Worm (Caenorhabditis elegans): ENCODE data around the gene uso-1.

The uso-1 gene

ce11 chrIV:13398728-13399127 lies 55.9 kb downstream of the uso-1 start, which contains the start of gene Y62E10A.13:
Gene Y62E10A.13, minus strand, starts transcription at chrIV:13399053.
- no peak for TF ChIP-seq nhr-237 (tag; optimal IDR thresholded peaks at IDR 0.05)
- TF ChIP-seq R02D3.7 (tag; optimal IDR thresholded peaks at IDR 0.05): no peak
- TF ChIP-seq nhr-67 (tag; optimal IDR thresholded peaks at IDR 0.05): no peak
- TF ChIP-seq egl-27 (tag; optimal IDR thresholded peaks at IDR 0.05): no peak
- no peak for TF ChIP-seq nhr-77 (tag; optimal IDR thresholded peaks at IDR 0.05)
- no peak for TF ChIP-seq ZK546.5 (tag; optimal IDR thresholded peaks at IDR 0.05)

DNA sequence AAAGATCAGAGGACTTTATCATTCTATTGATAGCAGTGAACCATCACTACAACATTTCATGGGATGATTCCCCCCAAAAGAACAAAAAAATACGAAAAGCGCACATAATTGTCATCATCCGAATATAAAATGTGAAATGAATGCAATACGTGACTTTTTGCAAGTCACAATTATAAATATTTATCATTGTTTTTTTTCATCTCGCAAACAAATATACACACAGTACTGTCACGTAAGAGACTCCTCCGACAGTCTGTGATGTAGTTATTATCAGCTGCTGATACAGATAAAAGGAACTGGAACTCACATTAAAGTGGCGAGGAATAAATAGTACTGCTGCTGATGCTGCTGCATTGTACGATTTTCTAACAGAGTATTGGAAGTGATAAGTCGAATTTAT lies 58.2 kb downstream of the uso-1 start:
- TF ChIP-seq pha-4 (tag; optimal IDR thresholded peaks at IDR 0.05) (peak; percentile 78), nhr-67 (tag; optimal IDR thresholded peaks at IDR 0.05) (no peak), ztf-11 (tag; optimal IDR thresholded peaks at IDR 0.05) (no peak), R02D3.7 (tag; optimal IDR thresholded peaks at IDR 0.05) (no peak), unc-39 (tag; optimal IDR thresholded peaks at IDR 0.05) (no peak), hmg-11 (tag; optimal IDR thresholded peaks at IDR 0.05) (no peak), nfya-1 (tag; optimal IDR thresholded peaks at IDR 0.05; ENCODE audit: insufficient read depth) (no peak), nhr-76 (tag; optimal IDR thresholded peaks at IDR 0.05) (no peak), ama-1 (optimal IDR thresholded peaks at IDR 0.05) (no peak), sea-2 (GFP tag; optimal IDR thresholded peaks at IDR 0.05) (no peak), fkh-10 (GFP tag; optimal IDR thresholded peaks at IDR 0.05) (no peak), eor-1 (tag; optimal IDR thresholded peaks at IDR 0.05) (no peak), ceh-28 (tag; optimal IDR thresholded peaks at IDR 0.05) (no peak), nhr-77 (tag; optimal IDR thresholded peaks at IDR 0.05) (no peak), nhr-43 (tag; optimal IDR thresholded peaks at IDR 0.05; ENCODE audit: poor library complexity, severe bottlenecking) (peak; percentile 8), pqm-1 (tag; optimal IDR thresholded peaks at IDR 0.05) (peak; percentile 91), lsy-12 (tag; optimal IDR thresholded peaks at IDR 0.05) (no peak), ceh-82 (tag; optimal IDR thresholded peaks at IDR 0.05) (no peak), lin-39 (tag; optimal IDR thresholded peaks at IDR 0.05) (no peak), egl-27 (tag; optimal IDR thresholded peaks at IDR 0.05) (no peak), jun-1 (tag; optimal IDR thresholded peaks at IDR 0.05) (no peak), ceh-9 (tag; optimal IDR thresholded peaks at IDR 0.05) (no peak), elt-2 (tag; optimal IDR thresholded peaks at IDR 0.05) (peak; percentile 90), mml-1 (tag; optimal IDR thresholded peaks at IDR 0.05) (no peak), nhr-12 (tag; optimal IDR thresholded peaks at IDR 0.05) (no peak), unc-62 (GFP tag; optimal IDR thresholded peaks at IDR 0.05) (no peak), nhr-11 (tag; optimal IDR thresholded peaks at IDR 0.05) (no peak), ZK546.5 (tag; optimal IDR thresholded peaks at IDR 0.05) (no peak), elt-3 (tag; optimal IDR thresholded peaks at IDR 0.05) (peak in 1 of 3 experiments; percentile 15), nhr-237 (tag; optimal IDR thresholded peaks at IDR 0.05) (no peak), zag-1 (tag; optimal IDR thresholded peaks at IDR 0.05) (no peak), skn-1 (tag; optimal IDR thresholded peaks at IDR 0.05) (peak; percentile 73), fkh-2 (tag; optimal IDR thresholded peaks at IDR 0.05) (no peak)

Data from whole organism, L3 larva.